Worm (Caenorhabditis elegans) whole organism, L2 larva: ENCODE results near the gene mdt-15.

ENCODE experiments used
- aly-2 ChIP-seq: fragments of 150-350 bp; optimal IDR thresholded peaks from 2 replicates; lab custom pipeline; 2014; ENCODE audit warnings: missing biosample characterization, missing genetic modification characterization
- blmp-1 ChIP-seq: sonication (generic microtip); optimal IDR thresholded peaks from 2 replicates; lab custom pipeline; 2017; ENCODE audit warnings: missing genetic modification characterization, mild to moderate bottlenecking, missing compliant biosample characterization, antibody characterized with exemption, moderate library complexity; ENCODE audit not compliant: insufficient read depth
- ceh-16 ChIP-seq: fragments of 150-350 bp; optimal IDR thresholded peaks from 2 replicates; lab custom pipeline; 2014; ENCODE audit warnings: missing biosample characterization, missing genetic modification characterization
- elt-3 ChIP-seq: sonication (generic microtip); optimal IDR thresholded peaks from 2 replicates; lab custom pipeline; 2017; ENCODE audit warnings: missing biosample characterization, missing genetic modification characterization
- fos-1 ChIP-seq: fragments of 150-350 bp; optimal IDR thresholded peaks from 2 replicates; lab custom pipeline; 2014; ENCODE audit warnings: missing biosample characterization, missing genetic modification characterization
- lin-13 ChIP-seq: fragments of 150-350 bp; optimal IDR thresholded peaks from 2 replicates; lab custom pipeline; 2014; ENCODE audit warnings: missing biosample characterization, missing genetic modification reagents, missing genetic modification characterization
- snpc-4 ChIP-seq: fragments of 150-350 bp; optimal IDR thresholded peaks from 2 replicates; lab custom pipeline; 2014; ENCODE audit warnings: missing biosample characterization, missing genetic modification characterization

- no peak for TF ChIP-seq aly-2 (tag; lab: Kevin White, UChicago)
- TF ChIP-seq snpc-4 (tag; lab: Kevin White, UChicago): no peak
- TF ChIP-seq blmp-1: no peak
- TF ChIP-seq ceh-16 (tag; lab: Kevin White, UChicago): no peak
- TF ChIP-seq lin-13 (GFP tag; lab: Kevin White, UChicago): no peak
- no peak for TF ChIP-seq fos-1 (tag; lab: Kevin White, UChicago)
- TF ChIP-seq elt-3 (tag; lab: Kevin White, UChicago): no peak
These were observed at the start of gene mdt-15, which contains the start of gene R12B2.13 for ce11 chrIII:5833376-5833775.
